Fruit fly (Drosophila melanogaster) whole organism, embryonic: Measurements from ENCODE around the gene KFase.
A peak's percentile ranks its signal among the peaks of the same experiment; 100 is the strongest.

ENCODE experiments used
- Abd-B ChIP-seq: fragments of 200-800 bp; sonication (Bioruptor generic); optimal IDR thresholded peaks from 2 replicates; lab custom pipeline; 2018; ENCODE audit warnings: missing biosample characterization, mild to moderate bottlenecking, missing genetic modification characterization, moderate library complexity
- Ada2b ChIP-seq: fragments of 200-800 bp; sonication (Bioruptor generic); IDR thresholded peaks from 2 replicates; pipeline ENCODE4 v1.3.6; 2022; ENCODE audit warnings: missing biosample characterization, missing genetic modification characterization
- CG11093 ChIP-seq: fragments of 200-800 bp; sonication (Bioruptor generic); IDR thresholded peaks from 3 replicates; pipeline ENCODE4 v1.3.6; 2022; ENCODE audit warnings: missing biosample characterization, missing genetic modification characterization
- CG11456 ChIP-seq: fragments of 200-800 bp; sonication (Bioruptor generic); IDR thresholded peaks from 3 replicates; pipeline ENCODE4 v1.3.6; 2022; ENCODE audit warnings: missing biosample characterization, missing genetic modification characterization
- CG11504 ChIP-seq: fragments of 200-800 bp; sonication (Bioruptor generic); optimal IDR thresholded peaks from 3 replicates; lab custom pipeline; 2019; ENCODE audit warnings: missing biosample characterization, mild to moderate bottlenecking, missing genetic modification characterization, moderate library complexity
- CG13424 ChIP-seq: fragments of 200-800 bp; sonication (Bioruptor generic); optimal IDR thresholded peaks from 2 replicates; lab custom pipeline; 2019; ENCODE audit warnings: missing biosample characterization, mild to moderate bottlenecking, missing genetic modification characterization, moderate library complexity
- CG13894 ChIP-seq: fragments of 200-800 bp; sonication (Bioruptor generic); optimal IDR thresholded peaks from 3 replicates; lab custom pipeline; 2018; ENCODE audit warnings: missing biosample characterization, mild to moderate bottlenecking, missing genetic modification characterization, moderate library complexity
- CG14860 ChIP-seq: fragments of 200-800 bp; sonication (Bioruptor generic); IDR thresholded peaks from 3 replicates; pipeline ENCODE4 v1.3.6; 2022; ENCODE audit warnings: missing biosample characterization, missing genetic modification characterization; ENCODE audit not compliant: partially characterized antibody
- CG16815 ChIP-seq: fragments of 200-800 bp; sonication (Bioruptor generic); optimal IDR thresholded peaks from 3 replicates; lab custom pipeline; 2017; ENCODE audit warnings: missing biosample characterization, mild to moderate bottlenecking, missing genetic modification characterization
- CG16863 ChIP-seq: fragments of 200-800 bp; sonication (Bioruptor generic); optimal IDR thresholded peaks from 3 replicates; lab custom pipeline; 2016; ENCODE audit warnings: missing biosample characterization, missing genetic modification characterization
- CG18262 ChIP-seq: fragments of 200-800 bp; optimal IDR thresholded peaks from 3 replicates; lab custom pipeline; 2019; ENCODE audit warnings: missing biosample characterization, mild to moderate bottlenecking, missing genetic modification characterization, moderate library complexity
- CG2199 ChIP-seq: fragments of 200-800 bp; sonication (Bioruptor generic); IDR thresholded peaks from 3 replicates; pipeline ENCODE4 v1.3.6; 2022; ENCODE audit warnings: missing biosample characterization, missing genetic modification characterization
- CG2202 ChIP-seq: fragments of 200-800 bp; sonication (Bioruptor generic); optimal IDR thresholded peaks from 2 replicates; lab custom pipeline; 2018; ENCODE audit warnings: missing biosample characterization, mild to moderate bottlenecking, missing genetic modification characterization
- CG31388 ChIP-seq: fragments of 200-800 bp; sonication (Bioruptor generic); optimal IDR thresholded peaks from 2 replicates; lab custom pipeline; 2016; ENCODE audit warnings: missing biosample characterization, missing genetic modification characterization
- CG34422 ChIP-seq: fragments of 200-800 bp; sonication (Bioruptor generic); IDR thresholded peaks from 3 replicates; pipeline ENCODE4 v1.3.6; 2022; ENCODE audit warnings: missing biosample characterization, missing genetic modification characterization
- CG3995 ChIP-seq: fragments of 200-800 bp; sonication (Bioruptor generic); optimal IDR thresholded peaks from 3 replicates; lab custom pipeline; 2016; ENCODE audit warnings: missing biosample characterization, missing genetic modification characterization
- CG4730 ChIP-seq: fragments of 200-800 bp; sonication (Bioruptor generic); IDR thresholded peaks from 2 replicates; pipeline ENCODE4 v1.3.6; 2022; ENCODE audit warnings: missing biosample characterization, missing genetic modification characterization
- CG6272 ChIP-seq: fragments of 200-800 bp; sonication (Bioruptor generic); IDR thresholded peaks from 2 replicates; pipeline ENCODE4 v1.3.6; 2022; ENCODE audit warnings: missing biosample characterization, missing genetic modification characterization
- CG6683 ChIP-seq: fragments of 200-800 bp; sonication (Bioruptor generic); optimal IDR thresholded peaks from 2 replicates; lab custom pipeline; 2017; ENCODE audit warnings: missing biosample characterization, mild to moderate bottlenecking, missing genetic modification characterization, missing genetic modification reagents
- CG8924 ChIP-seq: fragments of 200-800 bp; optimal IDR thresholded peaks from 3 replicates; lab custom pipeline; 2019; ENCODE audit warnings: missing biosample characterization, mild to moderate bottlenecking, missing genetic modification characterization, moderate library complexity
- E2f1 ChIP-seq: fragments of 200-800 bp; sonication (Bioruptor generic); IDR thresholded peaks from 2 replicates; pipeline ENCODE4 v1.3.6; 2022; ENCODE audit warnings: missing biosample characterization, missing genetic modification characterization
- H2.0 ChIP-seq: fragments of 200-800 bp; sonication (Bioruptor generic); IDR thresholded peaks from 2 replicates; pipeline ENCODE4 v1.3.6; 2022; ENCODE audit warnings: missing biosample characterization, missing genetic modification characterization
- HLH4C ChIP-seq: fragments of 200-800 bp; sonication (Bioruptor generic); IDR thresholded peaks from 3 replicates; pipeline ENCODE4 v1.3.6; 2022; ENCODE audit warnings: missing biosample characterization, missing genetic modification characterization; ENCODE audit not compliant: partially characterized antibody
- HmgZ ChIP-seq: fragments of 200-800 bp; sonication (Bioruptor generic); optimal IDR thresholded peaks from 2 replicates; lab custom pipeline; 2018; ENCODE audit warnings: missing biosample characterization, mild to moderate bottlenecking, missing genetic modification characterization
- Rfx ChIP-seq: fragments of 200-800 bp; sonication (Bioruptor generic); IDR thresholded peaks from 2 replicates; pipeline ENCODE4 v1.3.6; 2022; ENCODE audit warnings: missing biosample characterization, missing genetic modification characterization
- Sry-β ChIP-seq: fragments of 200-800 bp; sonication (Bioruptor generic); optimal IDR thresholded peaks from 2 replicates; lab custom pipeline; 2018; ENCODE audit warnings: missing biosample characterization, mild to moderate bottlenecking, missing genetic modification characterization, moderate library complexity
- Sry-δ ChIP-seq: fragments of 200-800 bp; sonication (Bioruptor generic); optimal IDR thresholded peaks from 2 replicates; lab custom pipeline; 2016; ENCODE audit warnings: missing biosample characterization, missing genetic modification characterization
- Usf ChIP-seq: fragments of 200-800 bp; sonication (Bioruptor generic); optimal IDR thresholded peaks from 2 replicates; lab custom pipeline; 2017; ENCODE audit warnings: missing genotype, missing biosample characterization, missing genetic modification characterization
- ab ChIP-seq: fragments of 200-800 bp; sonication (Bioruptor generic); optimal IDR thresholded peaks from 2 replicates; lab custom pipeline; 2016; ENCODE audit warnings: missing biosample characterization, missing genetic modification characterization
- ara ChIP-seq: fragments of 200-800 bp; sonication (Bioruptor generic); IDR thresholded peaks from 2 replicates; pipeline ENCODE4 v1.3.6; 2022; ENCODE audit warnings: missing biosample characterization, missing genetic modification characterization
- az2 ChIP-seq: fragments of 200-800 bp; sonication (Bioruptor generic); optimal IDR thresholded peaks from 3 replicates; lab custom pipeline; 2016; ENCODE audit warnings: missing biosample characterization, missing genetic modification characterization
- bbx ChIP-seq: fragments of 200-800 bp; sonication (Bioruptor generic); IDR thresholded peaks from 2 replicates; pipeline ENCODE4 v1.3.6; 2022; ENCODE audit warnings: missing biosample characterization, missing genetic modification characterization; ENCODE audit not compliant: partially characterized antibody
- cad ChIP-seq: fragments of >200 bp; optimal IDR thresholded peaks from 2 replicates; lab custom pipeline; 2017; ENCODE audit warnings: missing biosample characterization, missing genetic modification characterization
- crp ChIP-seq, 2 experiments: fragments of 200-800 bp; sonication (Bioruptor generic); optimal IDR thresholded peaks; 2 replicates in 1 of 2; 3 replicates in 1 of 2; lab custom pipeline; 2017; ENCODE audit warnings: missing biosample characterization in 2 of 2, missing genetic modification characterization in 2 of 2, mild to moderate bottlenecking in 1 of 2, moderate library complexity in 1 of 2
- da ChIP-seq: fragments of 200-800 bp; sonication (Bioruptor generic); optimal IDR thresholded peaks from 2 replicates; lab custom pipeline; 2016; ENCODE audit warnings: missing biosample characterization, missing genetic modification characterization
- dati ChIP-seq: fragments of 200-800 bp; sonication (Bioruptor generic); IDR thresholded peaks from 2 replicates; pipeline ENCODE4 v1.3.6; 2022; ENCODE audit warnings: missing biosample characterization, missing genetic modification characterization
- dmrt11E ChIP-seq: fragments of 200-800 bp; sonication (Bioruptor generic); optimal IDR thresholded peaks from 3 replicates; lab custom pipeline; 2018; ENCODE audit warnings: missing biosample characterization, mild to moderate bottlenecking, missing genetic modification characterization, moderate library complexity
- en ChIP-seq: fragments of 200-800 bp; sonication (Bioruptor generic); optimal IDR thresholded peaks from 2 replicates; lab custom pipeline; 2016; ENCODE audit warnings: missing biosample characterization, missing genetic modification characterization
- exex ChIP-seq: fragments of 200-800 bp; sonication (Bioruptor generic); optimal IDR thresholded peaks from 4 replicates; lab custom pipeline; 2018; ENCODE audit warnings: missing biosample characterization, mild to moderate bottlenecking, missing genetic modification characterization, moderate library complexity
- hth ChIP-seq: fragments of >200 bp; optimal IDR thresholded peaks from 2 replicates; lab custom pipeline; 2017; ENCODE audit warnings: inconsistent platforms
- kah ChIP-seq: fragments of 200-800 bp; sonication (Bioruptor generic); optimal IDR thresholded peaks from 2 replicates; lab custom pipeline; 2018; ENCODE audit warnings: missing biosample characterization, mild to moderate bottlenecking, missing genetic modification characterization
- luna ChIP-seq: fragments of 200-800 bp; sonication (Bioruptor generic); optimal IDR thresholded peaks from 2 replicates; lab custom pipeline; 2016; ENCODE audit warnings: missing biosample characterization, missing genetic modification characterization
- mld ChIP-seq: fragments of 200-800 bp; sonication (Bioruptor generic); IDR thresholded peaks from 3 replicates; pipeline ENCODE4 v1.3.6; 2022; ENCODE audit warnings: missing biosample characterization, missing genetic modification characterization; ENCODE audit not compliant: partially characterized antibody
- nmo ChIP-seq: fragments of 200-800 bp; sonication (Bioruptor generic); optimal IDR thresholded peaks from 2 replicates; lab custom pipeline; 2018; ENCODE audit warnings: missing biosample characterization, mild to moderate bottlenecking, missing genetic modification characterization, moderate library complexity
- otp ChIP-seq: fragments of 200-800 bp; sonication (Bioruptor generic); IDR thresholded peaks from 3 replicates; pipeline ENCODE4, ENCODE4 v1.3.6; 2022; ENCODE audit warnings: missing biosample characterization, missing genetic modification characterization
- p53 ChIP-seq: fragments of 200-800 bp; sonication (Bioruptor generic); optimal IDR thresholded peaks from 2 replicates; lab custom pipeline; 2016; ENCODE audit warnings: missing biosample characterization, missing genetic modification characterization
- pros ChIP-seq: fragments of 200-800 bp; sonication (Bioruptor generic); optimal IDR thresholded peaks from 3 replicates; lab custom pipeline; 2019; ENCODE audit warnings: missing biosample characterization, mild to moderate bottlenecking, missing genetic modification characterization, moderate library complexity
- scrt ChIP-seq: fragments of 200-800 bp; sonication (Bioruptor generic); optimal IDR thresholded peaks from 2 replicates; lab custom pipeline; 2018; ENCODE audit warnings: missing biosample characterization, mild to moderate bottlenecking, missing genetic modification characterization, moderate library complexity
- sens ChIP-seq: fragments of 200-800 bp; sonication (Bioruptor generic); peaks from one replicate; lab custom pipeline; 2016; ENCODE audit warnings: missing biosample characterization, missing genetic modification characterization
- tap ChIP-seq: fragments of 200-800 bp; optimal IDR thresholded peaks from 3 replicates; lab custom pipeline; 2019; ENCODE audit warnings: missing biosample characterization, mild to moderate bottlenecking, missing genetic modification characterization, moderate library complexity
- unc-4 ChIP-seq: fragments of 200-800 bp; sonication (Bioruptor generic); IDR thresholded peaks from 2 replicates; pipeline ENCODE4 v1.3.6; 2022; ENCODE audit warnings: missing biosample characterization, missing genetic modification characterization; ENCODE audit not compliant: partially characterized antibody

Gene KFase

DNA sequence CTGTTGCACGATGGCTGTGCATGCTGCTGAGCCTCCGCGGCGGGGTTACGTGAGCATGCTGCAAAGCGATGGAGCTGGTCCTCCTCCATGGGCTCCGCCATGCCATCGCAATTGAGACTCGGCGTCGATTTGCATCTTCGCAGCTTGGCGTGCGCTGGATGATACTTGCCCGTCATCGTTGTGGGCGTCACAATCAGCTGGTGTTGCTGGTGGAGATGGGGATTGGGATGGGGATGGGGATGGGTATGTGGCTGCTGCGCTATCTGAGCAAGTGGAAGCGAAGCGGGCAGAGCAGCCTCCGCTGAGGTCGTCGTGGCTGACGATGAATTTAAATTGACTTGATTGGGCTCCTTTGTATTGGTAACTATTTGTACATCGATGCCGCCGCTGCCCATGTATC, 25.2 kb downstream of the KFase start (continued):
- TF ChIP-seq CG14860 (GFP tag; lab: Robert Waterston, UW) = no peak
- TF ChIP-seq p53 (GFP tag; lab: Kevin White, UChicago) = no peak
- TF ChIP-seq pros (GFP tag; lab: Kevin White, UChicago) = no peak
- no peak for TF ChIP-seq ab (GFP tag; lab: Kevin White, UChicago)
- TF ChIP-seq CG11093 (GFP tag; lab: Robert Waterston, UW) = peak; percentile 38; the same call in 1 of the 3 replicates
- no peak for TF ChIP-seq bbx
- TF ChIP-seq CG2202 (tag; lab: Kevin White, UChicago) = no peak
- TF ChIP-seq CG34422 (GFP tag; lab: Robert Waterston, UW) = peak; percentile 18; the same call in 1 of the 3 replicates
- no peak for TF ChIP-seq CG31388 (GFP tag; lab: Kevin White, UChicago)
- no peak for TF ChIP-seq hth (lab: Kevin White, UChicago)
- TF ChIP-seq CG6272 = 0 out of 2 replicates have a peak, but pooled peaks have one; percentile 12
- 0 out of 2 replicates have a peak, but pooled peaks have one; percentile 10 for TF ChIP-seq ara (GFP tag; lab: Robert Waterston, UW)
- 0 out of 3 replicates have a peak, but pooled peaks have one; percentile 8 for TF ChIP-seq CG11456 (GFP tag; lab: Robert Waterston, UW)
- TF ChIP-seq CG16815 (GFP tag; lab: Kevin White, UChicago) = no peak
- TF ChIP-seq CG11504 (tag; lab: Kevin White, UChicago) = no peak
- no peak for TF ChIP-seq az2
- no peak for TF ChIP-seq Sry-δ (GFP tag; lab: Kevin White, UChicago)
- no peak for TF ChIP-seq H2.0 (GFP tag; lab: Robert Waterston, UW)

DNA sequence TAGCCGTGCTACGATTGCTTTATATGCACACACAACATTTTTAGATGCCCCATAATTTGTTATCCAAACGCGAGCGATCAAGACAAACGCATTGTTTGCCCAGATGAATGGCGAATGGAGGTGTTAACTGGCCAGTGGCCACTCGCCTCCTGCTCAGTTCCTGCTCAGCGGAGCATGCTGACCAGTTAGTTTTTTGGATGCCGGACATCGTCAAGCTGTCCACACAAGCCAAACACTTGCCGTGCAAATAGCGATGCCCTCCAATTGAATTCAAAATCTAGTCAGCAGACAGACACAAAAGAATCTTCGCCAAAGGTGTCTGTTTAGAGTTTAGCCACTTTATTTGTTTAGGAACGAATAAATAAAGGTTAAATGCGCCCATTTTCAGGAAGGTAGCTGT, 26.3 kb downstream of the KFase start:
- TF ChIP-seq kah (GFP tag; lab: Kevin White, UChicago) (no peak), HmgZ (tag; lab: Kevin White, UChicago) (no peak), HLH4C (GFP tag; lab: Robert Waterston, UW) (no peak), cad (GFP tag; lab: Kevin White, UChicago) (no peak), CG4730 (GFP tag; lab: Robert Waterston, UW) (no peak), CG18262 (tag; lab: Kevin White, UChicago) (no peak), sens (GFP tag; lab: Kevin White, UChicago) (peak; percentile 74), CG13894 (no peak), nmo (GFP tag; lab: Kevin White, UChicago) (no peak), ab (GFP tag; lab: Kevin White, UChicago) (no peak), Abd-B (GFP tag; lab: Kevin White, UChicago) (no peak), exex (tag; lab: Kevin White, UChicago) (no peak), en (GFP tag; lab: Kevin White, UChicago) (no peak), luna (no peak), CG16863 (GFP tag; lab: Kevin White, UChicago) (peak; percentile 23), scrt (GFP tag; lab: Kevin White, UChicago) (no peak), unc-4 (GFP tag; lab: Robert Waterston, UW) (no peak), CG6683 (no peak), CG8924 (tag; lab: Kevin White, UChicago) (no peak), E2f1 (GFP tag; lab: Robert Waterston, UW) (no peak), tap (no peak), crp (GFP tag; optimal IDR thresholded peaks at IDR 0.05; lab: Kevin White, UChicago) (no peak), Rfx (GFP tag; lab: Robert Waterston, UW) (no peak), mld (GFP tag; lab: Robert Waterston, UW) (no peak), otp (GFP tag; lab: Robert Waterston, UW) (peak; percentile 76), Usf (GFP tag; lab: Kevin White, UChicago) (no peak), da (GFP tag; lab: Kevin White, UChicago) (no peak), Sry-β (GFP tag; lab: Kevin White, UChicago) (no peak), CG3995 (no peak), dmrt11E (tag; lab: Kevin White, UChicago) (peak; percentile 10), CG2199 (peak; percentile 49; the same call in 1 of the 3 replicates), dati (0 out of 2 replicates have a peak, but pooled peaks have one; percentile 13), CG13424 (tag; lab: Kevin White, UChicago) (no peak), Ada2b (no peak)
